Worm (Caenorhabditis elegans) whole organism, late embryonic: Measurements from ENCODE around the gene srw-2.

Source experiments
- F13H6.1 ChIP-seq: sonication (generic microtip); optimal IDR thresholded peaks from 2 replicates; lab custom pipeline; 2016; ENCODE audit warnings: missing genetic modification characterization, missing compliant biosample characterization
- ama-1 ChIP-seq: fragments of 150-350 bp; optimal IDR thresholded peaks from 2 replicates; lab custom pipeline; 2014
- ceh-18 ChIP-seq: sonication (generic microtip); optimal IDR thresholded peaks from 2 replicates; lab custom pipeline; 2016; ENCODE audit warnings: missing genetic modification characterization, missing compliant biosample characterization
- ceh-48 ChIP-seq: sonication (generic microtip); optimal IDR thresholded peaks from 2 replicates; lab custom pipeline; 2016; ENCODE audit warnings: missing genetic modification characterization, inconsistent platforms, missing compliant biosample characterization
- ceh-9 ChIP-seq: sonication (generic microtip); optimal IDR thresholded peaks from 2 replicates; lab custom pipeline; 2016; ENCODE audit warnings: mild to moderate bottlenecking, missing genetic modification characterization, inconsistent platforms, missing compliant biosample characterization
- elt-2 ChIP-seq: sonication (generic microtip); optimal IDR thresholded peaks from 2 replicates; lab custom pipeline; 2016; ENCODE audit warnings: missing genetic modification reagents, missing genetic modification characterization, missing compliant biosample characterization
- eyg-1 ChIP-seq: sonication (generic microtip); optimal IDR thresholded peaks from 2 replicates; lab custom pipeline; 2016; ENCODE audit warnings: missing genotype, missing genetic modification characterization, missing compliant biosample characterization
- ref-2 ChIP-seq: sonication (generic microtip); optimal IDR thresholded peaks from 2 replicates; lab custom pipeline; 2016; ENCODE audit warnings: missing genetic modification characterization, missing compliant biosample characterization
- sox-4 ChIP-seq: sonication (generic microtip); optimal IDR thresholded peaks from 2 replicates; lab custom pipeline; 2017; ENCODE audit warnings: mild to moderate bottlenecking, missing genetic modification characterization, inconsistent platforms, missing compliant biosample characterization
- tbx-2 ChIP-seq: sonication (generic microtip); optimal IDR thresholded peaks from 2 replicates; lab custom pipeline; 2016; ENCODE audit warnings: missing genetic modification characterization, missing compliant biosample characterization
- unc-55 ChIP-seq: sonication (generic microtip); optimal IDR thresholded peaks from 2 replicates; lab custom pipeline; 2017; ENCODE audit warnings: missing biosample characterization, missing genetic modification reagents, missing genetic modification characterization
- unc-86 ChIP-seq: sonication (generic microtip); optimal IDR thresholded peaks from 2 replicates; lab custom pipeline; 2016; ENCODE audit warnings: missing genetic modification characterization, missing compliant biosample characterization

DNA sequence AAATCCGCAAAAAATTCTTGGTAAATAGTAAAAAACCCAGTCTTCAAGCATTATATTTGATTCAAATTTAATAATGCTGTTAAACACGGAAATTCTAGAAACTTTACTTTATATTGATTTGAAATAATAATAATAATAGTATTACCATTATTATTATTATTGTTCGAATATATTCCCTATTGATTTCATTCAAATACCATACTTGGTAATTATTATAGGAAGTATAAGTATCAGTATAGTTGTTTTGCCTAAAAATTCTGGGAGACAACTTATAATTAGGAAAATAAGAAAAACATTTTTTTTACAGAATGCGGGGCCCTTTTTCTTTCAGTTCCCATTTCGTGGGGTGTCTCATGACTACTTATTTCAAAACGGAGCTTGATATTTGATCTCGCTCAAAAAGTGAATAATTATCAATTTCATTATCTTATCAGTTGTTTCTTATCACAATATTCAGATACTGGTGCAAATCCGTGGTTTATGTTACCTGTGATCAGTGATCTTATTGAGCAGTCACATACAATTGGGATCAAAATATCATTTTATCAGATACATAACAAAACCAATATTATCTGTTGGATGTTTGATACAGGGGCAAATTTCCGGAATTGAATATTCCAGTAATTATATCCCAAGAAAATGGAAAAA, 17.7 kb downstream of the srw-2 start, which contains the start of gene srj-49:
- TF ChIP-seq F13H6.1 (tag; lab: Kevin White, UChicago), result no peak
- TF ChIP-seq ref-2 (tag; lab: Kevin White, UChicago), result no peak
- no peak for TF ChIP-seq unc-86 (tag; lab: Kevin White, UChicago)
- no peak for TF ChIP-seq tbx-2
- TF ChIP-seq elt-2 (tag; lab: Kevin White, UChicago), result peak; percentile 86
- no peak for TF ChIP-seq unc-55 (GFP tag; lab: Kevin White, UChicago)
- no peak for TF ChIP-seq eyg-1 (tag; lab: Kevin White, UChicago)
- no peak for TF ChIP-seq ama-1 (lab: Kevin White, UChicago)
- TF ChIP-seq ceh-9 (tag; lab: Kevin White, UChicago), result no peak
- no peak for TF ChIP-seq ceh-18 (tag; lab: Kevin White, UChicago)
- no peak for TF ChIP-seq ceh-48 (tag; lab: Kevin White, UChicago)
- no peak for TF ChIP-seq sox-4
